In genomic region chrIV:12771414-12771813, ce11 we compare ENCODE assay signal across 8 worm cellular contexts.
TF ChIP-seq lines count a peak whose summit lies in the region.

No protein-coding gene starts in this region.

TF ChIP-seq in whole organism, L1 larva, 84 proteins besides CTCF, POLR2A, EP300 and RAD21 (continues in another document):
- TF ChIP-seq lin-14 (GFP tag; optimal IDR thresholded peaks at IDR 0.05; lab: Kevin White, UChicago): peak; percentile 95
- peak; percentile 44 for TF ChIP-seq snu-23 (GFP tag; optimal IDR thresholded peaks at IDR 0.05; lab: Kevin White, UChicago)
- TF ChIP-seq fkh-4 (tag; optimal IDR thresholded peaks at IDR 0.05; lab: Kevin White, UChicago; ENCODE audit: borderline replicate concordance): no peak
- no peak for TF ChIP-seq elt-3 (tag; optimal IDR thresholded peaks at IDR 0.05; lab: Kevin White, UChicago)
- no peak for TF ChIP-seq C34B4.2 (tag; optimal IDR thresholded peaks at IDR 0.05; lab: Kevin White, UChicago)
- no peak for TF ChIP-seq fos-1 (tag; optimal IDR thresholded peaks at IDR 0.05; lab: Kevin White, UChicago)
- TF ChIP-seq elt-2 (tag; optimal IDR thresholded peaks at IDR 0.05; lab: Kevin White, UChicago): no peak
- no peak for TF ChIP-seq hpl-2 (GFP tag; optimal IDR thresholded peaks at IDR 0.05; lab: Kevin White, UChicago)
- TF ChIP-seq F16B12.6 (tag; optimal IDR thresholded peaks at IDR 0.05; lab: Kevin White, UChicago): no peak
- no peak for TF ChIP-seq blmp-1 (tag; optimal IDR thresholded peaks at IDR 0.05; lab: Kevin White, UChicago)
- TF ChIP-seq swsn-7 (tag; optimal IDR thresholded peaks at IDR 0.05; lab: Kevin White, UChicago): peak; percentile 61

TF ChIP-seq in whole organism, L2 larva, 48 proteins besides CTCF, POLR2A, EP300 and RAD21 (continues in another document):
- TF ChIP-seq snpc-4 (tag; optimal IDR thresholded peaks at IDR 0.05; lab: Kevin White, UChicago) (no peak), nhr-10 (tag; optimal IDR thresholded peaks at IDR 0.05; lab: Kevin White, UChicago) (no peak), ztf-4 (tag; optimal IDR thresholded peaks at IDR 0.05; lab: Kevin White, UChicago) (peak; percentile 5), crh-2 (tag; optimal IDR thresholded peaks at IDR 0.05; lab: Kevin White, UChicago) (peak; percentile 16), sem-4 (tag; optimal IDR thresholded peaks at IDR 0.05; lab: Kevin White, UChicago) (no peak), dmd-4 (tag; optimal IDR thresholded peaks at IDR 0.05; lab: Kevin White, UChicago) (no peak), elt-3 (tag; optimal IDR thresholded peaks at IDR 0.05; lab: Kevin White, UChicago) (no peak), nhr-11 (tag; optimal IDR thresholded peaks at IDR 0.05; lab: Kevin White, UChicago) (no peak), ceh-82 (tag; optimal IDR thresholded peaks at IDR 0.05; lab: Kevin White, UChicago) (no peak), Y55F3AM.14 (GFP tag; optimal IDR thresholded peaks at IDR 0.05; lab: Kevin White, UChicago) (peak; percentile 58), alr-1 (tag; optimal IDR thresholded peaks at IDR 0.05; lab: Kevin White, UChicago) (no peak), blmp-1 (tag; optimal IDR thresholded peaks at IDR 0.05; lab: Kevin White, UChicago; ENCODE audit: insufficient read depth) (no peak)

TF ChIP-seq in whole organism, L3 larva, 47 proteins besides CTCF, POLR2A, EP300 and RAD21 (continues in another document):
- TF ChIP-seq nhr-23 (tag; optimal IDR thresholded peaks at IDR 0.05; lab: Kevin White, UChicago) (no peak), ceh-28 (tag; optimal IDR thresholded peaks at IDR 0.05; lab: Kevin White, UChicago) (no peak), ceh-9 (tag; optimal IDR thresholded peaks at IDR 0.05; lab: Kevin White, UChicago) (no peak), nhr-25 (tag; optimal IDR thresholded peaks at IDR 0.05; lab: Kevin White, UChicago) (no peak), lin-15B (tag; optimal IDR thresholded peaks at IDR 0.05; lab: Kevin White, UChicago) (peak; percentile 26), lin-39 (tag; optimal IDR thresholded peaks at IDR 0.05; lab: Kevin White, UChicago) (peak; percentile 89), sea-2 (GFP tag; optimal IDR thresholded peaks at IDR 0.05; lab: Kevin White, UChicago) (no peak), ZK546.5 (tag; optimal IDR thresholded peaks at IDR 0.05; lab: Kevin White, UChicago) (no peak), nhr-12 (tag; optimal IDR thresholded peaks at IDR 0.05; lab: Kevin White, UChicago) (no peak), pqm-1 (tag; optimal IDR thresholded peaks at IDR 0.05; lab: Kevin White, UChicago) (no peak), eor-1 (tag; optimal IDR thresholded peaks at IDR 0.05; lab: Kevin White, UChicago) (no peak), ztf-11 (tag; optimal IDR thresholded peaks at IDR 0.05; lab: Kevin White, UChicago) (no peak), lsy-12 (tag; optimal IDR thresholded peaks at IDR 0.05; lab: Kevin White, UChicago) (no peak)

TF ChIP-seq in whole organism, L4 larva, 104 proteins besides CTCF, POLR2A, EP300 and RAD21 (continues in another document):
- TF ChIP-seq nhr-28 (tag; optimal IDR thresholded peaks at IDR 0.05; lab: Kevin White, UChicago) (no peak), mdl-1 (tag; optimal IDR thresholded peaks at IDR 0.05; lab: Kevin White, UChicago) (peak; percentile 68 to 77), mdt-29 (GFP tag; IDR thresholded peaks at IDR 0.05; lab: Robert Waterston, UW) (0 out of 2 replicates have a peak, but pooled peaks have one; percentile 15), dve-1 (tag; optimal IDR thresholded peaks at IDR 0.05; lab: Kevin White, UChicago; ENCODE audit: insufficient read depth) (no peak), Y105C5A.15 (GFP tag; IDR thresholded peaks at IDR 0.05; lab: Robert Waterston, UW) (no peak), F26F4.8 (GFP tag; conservative IDR thresholded peaks at IDR 0.05; lab: Robert Waterston, UW) (0 out of 2 replicates have a peak, but pooled peaks have one; percentile 38), unc-130 (GFP tag; optimal IDR thresholded peaks at IDR 0.05; lab: Kevin White, UChicago) (no peak), mxl-3 (GFP tag; optimal IDR thresholded peaks at IDR 0.05; lab: Kevin White, UChicago) (peak; percentile 76), fos-1 (tag; optimal IDR thresholded peaks at IDR 0.05; lab: Kevin White, UChicago) (no peak), arid-1 (GFP tag; conservative IDR thresholded peaks at IDR 0.05; lab: Robert Waterston, UW) (no peak), attf-4 (tag; optimal IDR thresholded peaks at IDR 0.05; lab: Kevin White, UChicago) (no peak)

TF ChIP-seq in whole organism, late embryonic, 69 proteins besides CTCF, POLR2A, EP300 and RAD21 (continues in another document):
- no peak for TF ChIP-seq npax-4 (tag; optimal IDR thresholded peaks at IDR 0.05; lab: Kevin White, UChicago)
- TF ChIP-seq ceh-14 (tag; optimal IDR thresholded peaks at IDR 0.05; lab: Kevin White, UChicago): peak; percentile 71
- TF ChIP-seq elt-4 (tag; optimal IDR thresholded peaks at IDR 0.05; lab: Kevin White, UChicago): no peak
- no peak for TF ChIP-seq hlh-8 (tag; optimal IDR thresholded peaks at IDR 0.05; lab: Kevin White, UChicago)
- no peak for TF ChIP-seq zip-5 (tag; optimal IDR thresholded peaks at IDR 0.05; lab: Kevin White, UChicago)
- no peak for TF ChIP-seq T23F11.4 (GFP tag; optimal IDR thresholded peaks at IDR 0.05; lab: Kevin White, UChicago)
- TF ChIP-seq hlh-30 (tag; optimal IDR thresholded peaks at IDR 0.05; lab: Kevin White, UChicago; ENCODE audit: insufficient read depth): peak; percentile 21
- no peak; the same call in 1 of the 2 replicates for TF ChIP-seq unc-3 (GFP tag; conservative IDR thresholded peaks at IDR 0.05; lab: Robert Waterston, UW)
- TF ChIP-seq unc-3 (tag; optimal IDR thresholded peaks at IDR 0.05; lab: Kevin White, UChicago): peak; percentile 11
- TF ChIP-seq ceh-31 (tag; optimal IDR thresholded peaks at IDR 0.05; lab: Kevin White, UChicago): peak; percentile 85
- TF ChIP-seq syd-9 (tag; optimal IDR thresholded peaks at IDR 0.05; lab: Kevin White, UChicago): peak; percentile 50
- peak; percentile 29 for TF ChIP-seq pros-1 (tag; optimal IDR thresholded peaks at IDR 0.05; lab: Kevin White, UChicago)

TF ChIP-seq in whole organism, midembryonic, 9 proteins besides CTCF, POLR2A, EP300 and RAD21:
- TF ChIP-seq flt-1 (GFP tag; IDR thresholded peaks at IDR 0.05; lab: Robert Waterston, UW) (peak; percentile 62; the same call in 1 of the 2 replicates), ztf-29 (GFP tag; IDR thresholded peaks at IDR 0.05; lab: Robert Waterston, UW) (no peak)
TF ChIP-seq in whole organism, midembryonic: peak in this region for 1.

TF ChIP-seq in whole organism, mixed stage, embryonic, 35 proteins besides CTCF, POLR2A, EP300 and RAD21:
- no peak for TF ChIP-seq bed-3 (GFP tag; optimal IDR thresholded peaks at IDR 0.05; lab: Kevin White, UChicago)
- TF ChIP-seq ces-1 (GFP tag; optimal IDR thresholded peaks at IDR 0.05; lab: Kevin White, UChicago): peak; percentile 79
- no peak for TF ChIP-seq sem-2 (GFP tag; optimal IDR thresholded peaks at IDR 0.05; lab: Kevin White, UChicago)
- peak; percentile 3 for TF ChIP-seq lsy-2 (tag; optimal IDR thresholded peaks at IDR 0.05; lab: Kevin White, UChicago)
- peak; percentile 57 for TF ChIP-seq mls-2 (tag; optimal IDR thresholded peaks at IDR 0.05; lab: Kevin White, UChicago)
- TF ChIP-seq elt-3 (tag; optimal IDR thresholded peaks at IDR 0.05; lab: Kevin White, UChicago): no peak
- TF ChIP-seq sptf-1 (tag; optimal IDR thresholded peaks at IDR 0.05; lab: Kevin White, UChicago): peak; percentile 45

TF ChIP-seq in whole organism, young adult, 124 proteins besides CTCF, POLR2A, EP300 and RAD21 (continues in another document):
- TF ChIP-seq pbrm-1 (GFP tag; IDR thresholded peaks at IDR 0.05; lab: Robert Waterston, UW): 0 out of 2 replicates have a peak, but pooled peaks have one; percentile 57
- TF ChIP-seq lir-1 (GFP tag; conservative IDR thresholded peaks at IDR 0.05; lab: Robert Waterston, UW): 0 out of 2 replicates have a peak, but pooled peaks have one; percentile 42
- TF ChIP-seq lin-35 (GFP tag; optimal IDR thresholded peaks at IDR 0.05; lab: Kevin White, UChicago): peak in 1 of 3 experiments; percentile 41
- TF ChIP-seq K11D2.4 (GFP tag; IDR thresholded peaks at IDR 0.05; lab: Robert Waterston, UW): 0 out of 2 replicates have a peak, but pooled peaks have one; percentile 40
- 0 out of 2 replicates have a peak, but pooled peaks have one; percentile 49 for TF ChIP-seq attf-3 (GFP tag; conservative IDR thresholded peaks at IDR 0.05; lab: Robert Waterston, UW)
- TF ChIP-seq K12H6.12 (tag; optimal IDR thresholded peaks at IDR 0.05; lab: Kevin White, UChicago): peak; percentile 73
- TF ChIP-seq F49E8.2 (tag; optimal IDR thresholded peaks at IDR 0.05; lab: Kevin White, UChicago; ENCODE audit: insufficient read depth): no peak
- TF ChIP-seq hmg-1.2 (GFP tag; IDR thresholded peaks at IDR 0.05; lab: Robert Waterston, UW): 0 out of 2 replicates have a peak, but pooled peaks have one; percentile 26
- TF ChIP-seq ztf-6 (GFP tag; IDR thresholded peaks at IDR 0.05; lab: Robert Waterston, UW): peak; percentile 26; the same call in 1 of the 2 replicates
- TF ChIP-seq aptf-2 (GFP tag; conservative IDR thresholded peaks at IDR 0.05; lab: Robert Waterston, UW): no peak
- no peak for TF ChIP-seq akir-1 (GFP tag; optimal IDR thresholded peaks at IDR 0.05; lab: Kevin White, UChicago)
- no peak for TF ChIP-seq Y95B8A.8 (GFP tag; IDR thresholded peaks at IDR 0.05; lab: Robert Waterston, UW)
- peak; percentile 15 for TF ChIP-seq chd-7 (tag; optimal IDR thresholded peaks at IDR 0.05; lab: Kevin White, UChicago)
- TF ChIP-seq ceh-27 (GFP tag; optimal IDR thresholded peaks at IDR 0.05; lab: Kevin White, UChicago): peak; percentile 51
- TF ChIP-seq somi-1 (GFP tag; optimal IDR thresholded peaks at IDR 0.05; lab: Kevin White, UChicago): peak; percentile 3
- TF ChIP-seq zfh-2 (GFP tag; conservative IDR thresholded peaks at IDR 0.05; lab: Robert Waterston, UW): peak; percentile 97
- TF ChIP-seq unc-130 (GFP tag; optimal IDR thresholded peaks at IDR 0.05; lab: Kevin White, UChicago): no peak
- TF ChIP-seq egrh-3 (GFP tag; IDR thresholded peaks at IDR 0.05; lab: Robert Waterston, UW): peak; percentile 76
- TF ChIP-seq cebp-1 (GFP tag; IDR thresholded peaks at IDR 0.05; lab: Robert Waterston, UW): no peak
- peak; percentile 58 for TF ChIP-seq cebp-1 (tag; optimal IDR thresholded peaks at IDR 0.05; lab: Kevin White, UChicago)
- TF ChIP-seq snpc-3.4 (tag; optimal IDR thresholded peaks at IDR 0.05; lab: Kevin White, UChicago): no peak
- TF ChIP-seq attf-5 (GFP tag; optimal IDR thresholded peaks at IDR 0.05; lab: Kevin White, UChicago): peak; percentile 5
- TF ChIP-seq sdz-38 (tag; optimal IDR thresholded peaks at IDR 0.05; lab: Kevin White, UChicago): no peak
- TF ChIP-seq lin-40 (tag; optimal IDR thresholded peaks at IDR 0.05; lab: Kevin White, UChicago): peak; percentile 35
- TF ChIP-seq madf-10 (tag; optimal IDR thresholded peaks at IDR 0.05; lab: Kevin White, UChicago): peak; percentile 47
- TF ChIP-seq snpc-4 (GFP tag; optimal IDR thresholded peaks at IDR 0.05; lab: Kevin White, UChicago): no peak
- TF ChIP-seq snpc-4 (tag; optimal IDR thresholded peaks at IDR 0.05; lab: Kevin White, UChicago): peak in 1 of 4 experiments; percentile 22
- TF ChIP-seq mcd-1 (GFP tag; IDR thresholded peaks at IDR 0.05; lab: Robert Waterston, UW): peak; percentile 39
